Worm (Caenorhabditis elegans) whole organism, L1 larva: ENCODE results near the gene clec-63.

Experiments
- egl-27 ChIP-seq, 2 experiments: fragments of 150-350 bp in 1 of 2; sonication (generic microtip); optimal IDR thresholded peaks; 3 replicates each; lab custom pipeline; 2017 to 2018; ENCODE audit warnings: missing biosample characterization in 2 of 2, missing genetic modification characterization in 2 of 2, missing genetic modification reagents in 2 of 2
- lin-35 ChIP-seq, 2 experiments: fragments of 150-350 bp; optimal IDR thresholded peaks; 2 replicates each; lab custom pipeline; 2014; ENCODE audit warnings: missing biosample characterization in 2 of 2, missing genetic modification characterization in 2 of 2, missing genetic modification reagents in 2 of 2
- nhr-90 ChIP-seq: sonication (generic microtip); optimal IDR thresholded peaks from 2 replicates; lab custom pipeline; 2016; ENCODE audit warnings: mild to moderate bottlenecking, missing genetic modification characterization, missing compliant biosample characterization; ENCODE audit not compliant: poor library complexity
- skn-1 ChIP-seq: fragments of 150-350 bp; optimal IDR thresholded peaks from 2 replicates; lab custom pipeline; 2014; ENCODE audit warnings: missing biosample characterization, missing genetic modification characterization
- unc-30 ChIP-seq: sonication (generic microtip); optimal IDR thresholded peaks from 2 replicates; lab custom pipeline; 2017; ENCODE audit warnings: missing biosample characterization, missing genetic modification characterization

- TF ChIP-seq lin-35 (GFP tag; optimal IDR thresholded peaks at IDR 0.05; lab: Kevin White, UChicago) (no peak), egl-27 (tag; optimal IDR thresholded peaks at IDR 0.05; lab: Kevin White, UChicago) (no peak), unc-30 (no peak), nhr-90 (no peak), skn-1 (tag; lab: Kevin White, UChicago) (no peak)
Measured at ce11 chrII:12879758-12880157, 15.7 kb upstream of the clec-63 start.
